Fruit fly (Drosophila melanogaster): ENCODE data around the gene mura.
A peak's percentile ranks its signal among the peaks of the same experiment; 100 is the strongest.

mura gene

dm6 chr3R:9493627-9494626 is 57.7 kb downstream of the mura start, which contains the start of gene CG16779 (continued):
- peak; percentile 13 for TF ChIP-seq CG15514 (GFP tag; optimal IDR thresholded peaks at IDR 0.05)
- TF ChIP-seq pb (GFP tag; optimal IDR thresholded peaks at IDR 0.05), result no peak
- TF ChIP-seq gro (GFP tag; optimal IDR thresholded peaks at IDR 0.05), result no peak
- TF ChIP-seq jigr1 (GFP tag; IDR thresholded peaks at IDR 0.05), result no peak
- peak; percentile 66 for TF ChIP-seq CG11504 (tag; optimal IDR thresholded peaks at IDR 0.05)
- no peak for TF ChIP-seq Dip3 (GFP tag; optimal IDR thresholded peaks at IDR 0.05)
- TF ChIP-seq mld (GFP tag; IDR thresholded peaks at IDR 0.05; ENCODE audit: partially characterized antibody), result no peak
- peak; percentile 62 for TF ChIP-seq nmo (GFP tag; optimal IDR thresholded peaks at IDR 0.05)
- no peak for TF ChIP-seq CG6272 (GFP tag; IDR thresholded peaks at IDR 0.05)
- peak; percentile 6 for TF ChIP-seq chn (GFP tag; optimal IDR thresholded peaks at IDR 0.05)
- no peak for TF ChIP-seq Fer2 (tag; optimal IDR thresholded peaks at IDR 0.05)
- TF ChIP-seq jumu (GFP tag; optimal IDR thresholded peaks at IDR 0.05), result no peak
- TF ChIP-seq fd64A (GFP tag; optimal IDR thresholded peaks at IDR 0.05), result no peak
- no peak for TF ChIP-seq CG31224 (GFP tag; IDR thresholded peaks at IDR 0.05)
- TF ChIP-seq Mad (GFP tag; optimal IDR thresholded peaks at IDR 0.05), result no peak
- no peak for TF ChIP-seq Mrtf (GFP tag; IDR thresholded peaks at IDR 0.05)
- TF ChIP-seq sens-2 (GFP tag; IDR thresholded peaks at IDR 0.05), result no peak
- no peak for TF ChIP-seq CG10462 (GFP tag; optimal IDR thresholded peaks at IDR 0.05)
- TF ChIP-seq Ets65A (GFP tag), result peak; percentile 72
- TF ChIP-seq Max (GFP tag; optimal IDR thresholded peaks at IDR 0.05), result no peak
- TF ChIP-seq lab (GFP tag; optimal IDR thresholded peaks at IDR 0.05), result no peak
- TF ChIP-seq Optix (GFP tag; IDR thresholded peaks at IDR 0.05), result no peak
- TF ChIP-seq Hr3 (GFP tag; optimal IDR thresholded peaks at IDR 0.05), result peak; percentile 53
- no peak for TF ChIP-seq so (GFP tag; IDR thresholded peaks at IDR 0.05)
- TF ChIP-seq Oli (tag; optimal IDR thresholded peaks at IDR 0.05), result peak; percentile 67
- no peak for TF ChIP-seq CG1792 (GFP tag; optimal IDR thresholded peaks at IDR 0.05)
- no peak for TF ChIP-seq CG8290 (GFP tag; optimal IDR thresholded peaks at IDR 0.05)
- TF ChIP-seq CG8290 (tag; optimal IDR thresholded peaks at IDR 0.05), result no peak
- TF ChIP-seq B-H1 (GFP tag; IDR thresholded peaks at IDR 0.05), result no peak
- no peak for TF ChIP-seq CG3995 (GFP tag; optimal IDR thresholded peaks at IDR 0.05)
- no peak for TF ChIP-seq NC2β (GFP tag; optimal IDR thresholded peaks at IDR 0.05)
- peak; percentile 55 for TF ChIP-seq CG15696 (tag; optimal IDR thresholded peaks at IDR 0.05)
- no peak for TF ChIP-seq CG1603 (tag; optimal IDR thresholded peaks at IDR 0.05)
- no peak for TF ChIP-seq YL-1 (GFP tag; optimal IDR thresholded peaks at IDR 0.05)
- no peak for TF ChIP-seq onecut (GFP tag; IDR thresholded peaks at IDR 0.05)
- TF ChIP-seq zfh1 (GFP tag; IDR thresholded peaks at IDR 0.05), result no peak
- peak; percentile 24 for TF ChIP-seq Xbp1 (GFP tag; optimal IDR thresholded peaks at IDR 0.05)
- no peak for TF ChIP-seq D19B (GFP tag; optimal IDR thresholded peaks at IDR 0.05)
- no peak for TF ChIP-seq CG12104 (GFP tag; optimal IDR thresholded peaks at IDR 0.05)
- TF ChIP-seq nom (GFP tag; optimal IDR thresholded peaks at IDR 0.05), result no peak
- no peak for TF ChIP-seq CG17802 (tag; optimal IDR thresholded peaks at IDR 0.05)
- no peak for TF ChIP-seq Rx (GFP tag; IDR thresholded peaks at IDR 0.05)
- peak; percentile 16 for TF ChIP-seq mam (GFP tag; optimal IDR thresholded peaks at IDR 0.05)
- peak; percentile 85 for TF ChIP-seq cad (GFP tag; optimal IDR thresholded peaks at IDR 0.05)
- TF ChIP-seq CG9437 (GFP tag; optimal IDR thresholded peaks at IDR 0.05), result peak; percentile 21
- no peak for TF ChIP-seq Antp (GFP tag; optimal IDR thresholded peaks at IDR 0.05)
- no peak for TF ChIP-seq Spps (tag; optimal IDR thresholded peaks at IDR 0.05)
- no peak for TF ChIP-seq CG4360 (GFP tag; IDR thresholded peaks at IDR 0.05)
- TF ChIP-seq Ssrp (tag; optimal IDR thresholded peaks at IDR 0.05), result peak; percentile 55
- TF ChIP-seq CG13123 (GFP tag; optimal IDR thresholded peaks at IDR 0.05), result no peak
